Worm (Caenorhabditis elegans) whole organism, L1 larva: Measurements from ENCODE around the gene Y47D3B.4.

Source experiments
- C04F5.9 ChIP-seq: sonication (generic microtip); optimal IDR thresholded peaks from 2 replicates; lab custom pipeline; 2016; ENCODE audit warnings: missing genetic modification characterization, missing compliant biosample characterization
- alr-1 ChIP-seq: fragments of 200-800 bp; sonication (Bioruptor generic); optimal IDR thresholded peaks from 2 replicates; lab custom pipeline; 2018; ENCODE audit warnings: borderline replicate concordance, mild to moderate bottlenecking, missing genetic modification characterization, missing compliant biosample characterization
- egl-27 ChIP-seq, 2 experiments: fragments of 150-350 bp in 1 of 2; sonication (generic microtip); optimal IDR thresholded peaks; 3 replicates each; lab custom pipeline; 2017 to 2018; ENCODE audit warnings: missing biosample characterization in 2 of 2, missing genetic modification characterization in 2 of 2, missing genetic modification reagents in 2 of 2
- fkh-10 ChIP-seq: sonication (generic microtip); optimal IDR thresholded peaks from 2 replicates; lab custom pipeline; 2017; ENCODE audit warnings: missing biosample characterization, missing genetic modification reagents, missing genetic modification characterization
- fos-1 ChIP-seq: fragments of 150-350 bp; optimal IDR thresholded peaks from 2 replicates; lab custom pipeline; 2014; ENCODE audit warnings: missing biosample characterization, missing genetic modification characterization
- lin-13 ChIP-seq: fragments of 150-350 bp; optimal IDR thresholded peaks from 2 replicates; lab custom pipeline; 2014; ENCODE audit warnings: missing biosample characterization, missing genetic modification reagents, missing genetic modification characterization
- lir-3 ChIP-seq: sonication (generic microtip); optimal IDR thresholded peaks from 2 replicates; lab custom pipeline; 2016; ENCODE audit warnings: mild to moderate bottlenecking, missing genetic modification characterization, moderate library complexity, missing compliant biosample characterization; ENCODE audit not compliant: poor library complexity
- mdl-1 ChIP-seq, 2 experiments: fragments of 150-350 bp; optimal IDR thresholded peaks; 2 replicates each; lab custom pipeline; 2014 to 2017; ENCODE audit warnings: missing biosample characterization in 2 of 2, missing genetic modification characterization in 2 of 2, inconsistent platforms in 1 of 2
- nhr-237 ChIP-seq: fragments of 150-350 bp; optimal IDR thresholded peaks from 2 replicates; lab custom pipeline; 2014; ENCODE audit warnings: missing biosample characterization, missing genetic modification characterization
- nhr-77 ChIP-seq: fragments of 150-350 bp; optimal IDR thresholded peaks from 2 replicates; lab custom pipeline; 2014; ENCODE audit warnings: missing biosample characterization, missing genetic modification characterization
- skn-1 ChIP-seq: fragments of 150-350 bp; optimal IDR thresholded peaks from 2 replicates; lab custom pipeline; 2014; ENCODE audit warnings: missing biosample characterization, missing genetic modification characterization
- unc-62 ChIP-seq: fragments of 150-350 bp; optimal IDR thresholded peaks from 2 replicates; lab custom pipeline; 2014; ENCODE audit warnings: missing biosample characterization, missing genetic modification reagents, missing genetic modification characterization
- xbp-1 ChIP-seq: sonication (generic microtip); optimal IDR thresholded peaks from 2 replicates; lab custom pipeline; 2016; ENCODE audit warnings: missing genetic modification characterization, missing compliant biosample characterization

ce11 chrIII:11359422-11359821, 45.7 kb upstream of the Y47D3B.4 start:
- no peak for TF ChIP-seq mdl-1 (tag; optimal IDR thresholded peaks at IDR 0.05; lab: Kevin White, UChicago)
- no peak for TF ChIP-seq fos-1 (tag; lab: Kevin White, UChicago)
- TF ChIP-seq C04F5.9: no peak
- TF ChIP-seq nhr-237 (tag; lab: Kevin White, UChicago): no peak
- TF ChIP-seq fkh-10 (GFP tag; lab: Kevin White, UChicago): no peak
- TF ChIP-seq egl-27 (tag; optimal IDR thresholded peaks at IDR 0.05; lab: Kevin White, UChicago): no peak
- TF ChIP-seq lin-13 (GFP tag; lab: Kevin White, UChicago): no peak
- TF ChIP-seq lir-3 (tag; lab: Kevin White, UChicago): no peak
- no peak for TF ChIP-seq skn-1 (tag; lab: Kevin White, UChicago)
- no peak for TF ChIP-seq unc-62 (GFP tag; lab: Kevin White, UChicago)
- no peak for TF ChIP-seq alr-1 (tag; lab: Kevin White, UChicago)
- TF ChIP-seq xbp-1 (tag; lab: Kevin White, UChicago): no peak
- TF ChIP-seq nhr-77 (tag; lab: Kevin White, UChicago): no peak
